Worm (Caenorhabditis elegans) whole organism, early embryonic: ENCODE data around the gene clec-181.

Source experiments
- aly-1 ChIP-seq: sonication (generic microtip); optimal IDR thresholded peaks from 2 replicates; lab custom pipeline; 2016; ENCODE audit warnings: missing genetic modification characterization, missing compliant biosample characterization
- flt-1 ChIP-seq: fragments of 200-800 bp; sonication (Bioruptor generic); IDR thresholded peaks from 2 replicates; pipeline ENCODE4 v1.3.6; 2022; ENCODE audit warnings: missing genetic modification characterization, missing compliant biosample characterization
- scrt-1 ChIP-seq: fragments of 200-800 bp; sonication (Bioruptor generic); IDR thresholded peaks from 2 replicates; pipeline ENCODE4 v1.3.6; 2022; ENCODE audit warnings: missing genetic modification characterization, missing compliant biosample characterization

- no peak for TF ChIP-seq scrt-1 (GFP tag; lab: Robert Waterston, UW)
- TF ChIP-seq aly-1 (tag; lab: Kevin White, UChicago) = no peak
- TF ChIP-seq flt-1 (GFP tag; lab: Robert Waterston, UW) = no peak
Observed at ce11 chrIV:8615314-8615713, 19.4 kb downstream of the clec-181 start.
